Fruit fly (Drosophila melanogaster) whole organism, embryonic: ENCODE results near the gene Trm1.
A peak's percentile ranks its signal among the peaks of the same experiment; 100 is the strongest.

Experiments used
- CG1024 ChIP-seq: fragments of 200-800 bp; sonication (Bioruptor generic); IDR thresholded peaks from 2 replicates; pipeline ENCODE4 v1.3.6; 2022; ENCODE audit warnings: missing biosample characterization, missing genetic modification characterization
- CG10321 ChIP-seq: fragments of 200-800 bp; sonication (Bioruptor generic); IDR thresholded peaks from 2 replicates; pipeline ENCODE4 v1.3.6; 2022; ENCODE audit warnings: missing biosample characterization, missing genetic modification characterization
- CG10462 ChIP-seq: fragments of 200-800 bp; sonication (Bioruptor generic); optimal IDR thresholded peaks from 2 replicates; lab custom pipeline; 2016; ENCODE audit warnings: missing biosample characterization, missing genetic modification characterization
- CG11398 ChIP-seq: fragments of 200-800 bp; sonication (Bioruptor generic); optimal IDR thresholded peaks from 2 replicates; lab custom pipeline; 2016; ENCODE audit warnings: missing biosample characterization, missing genetic modification characterization
- CG12769 ChIP-seq: fragments of 200-800 bp; sonication (Bioruptor generic); optimal IDR thresholded peaks from 2 replicates; lab custom pipeline; 2019; ENCODE audit warnings: missing biosample characterization, mild to moderate bottlenecking, missing genetic modification characterization, moderate library complexity
- CG14965 ChIP-seq: fragments of 200-800 bp; sonication (Bioruptor generic); optimal IDR thresholded peaks from 2 replicates; lab custom pipeline; 2016; ENCODE audit warnings: missing biosample characterization, missing genetic modification characterization, borderline replicate concordance
- CG15073 ChIP-seq: fragments of 200-800 bp; sonication (Bioruptor generic); optimal IDR thresholded peaks from 2 replicates; lab custom pipeline; 2016; ENCODE audit warnings: missing biosample characterization, missing genetic modification characterization
- CG2120 ChIP-seq: fragments of 200-800 bp; sonication (Bioruptor generic); optimal IDR thresholded peaks from 3 replicates; lab custom pipeline; 2016; ENCODE audit warnings: missing biosample characterization, missing genetic modification characterization
- CG30403 ChIP-seq: fragments of 200-800 bp; sonication (Bioruptor generic); optimal IDR thresholded peaks from 3 replicates; lab custom pipeline; 2016; ENCODE audit warnings: missing biosample characterization, missing genetic modification characterization
- CG32532 ChIP-seq: fragments of 200-800 bp; sonication (Bioruptor generic); IDR thresholded peaks from 2 replicates; pipeline ENCODE4 v1.3.6; 2022; ENCODE audit warnings: missing biosample characterization, missing genetic modification characterization
- CG4360 ChIP-seq: fragments of 200-800 bp; sonication (Bioruptor generic); IDR thresholded peaks from 2 replicates; pipeline ENCODE4 v1.3.6; 2022; ENCODE audit warnings: missing biosample characterization, missing genetic modification characterization
- CG4820 ChIP-seq: fragments of 200-800 bp; sonication (Bioruptor generic); optimal IDR thresholded peaks from 3 replicates; lab custom pipeline; 2016; ENCODE audit warnings: missing biosample characterization, missing genetic modification characterization
- CG6175 ChIP-seq: fragments of 200-800 bp; sonication (Bioruptor generic); IDR thresholded peaks from 3 replicates; pipeline ENCODE4 v1.3.6; 2022; ENCODE audit warnings: missing biosample characterization, missing genetic modification characterization
- CG6272 ChIP-seq: fragments of 200-800 bp; sonication (Bioruptor generic); IDR thresholded peaks from 2 replicates; pipeline ENCODE4 v1.3.6; 2022; ENCODE audit warnings: missing biosample characterization, missing genetic modification characterization
- CG6813 ChIP-seq: fragments of 200-800 bp; sonication (Bioruptor generic); optimal IDR thresholded peaks from 2 replicates; lab custom pipeline; 2017; ENCODE audit warnings: missing biosample characterization, missing genetic modification characterization, mild to moderate bottlenecking, moderate library complexity, missing genetic modification reagents
- CG8089 ChIP-seq: fragments of 200-800 bp; sonication (Bioruptor generic); optimal IDR thresholded peaks from 3 replicates; lab custom pipeline; 2016; ENCODE audit warnings: missing biosample characterization, missing genetic modification characterization
- CG9797 ChIP-seq: fragments of 200-800 bp; sonication (Bioruptor generic); optimal IDR thresholded peaks from 3 replicates; lab custom pipeline; 2018; ENCODE audit warnings: missing biosample characterization, mild to moderate bottlenecking, missing genetic modification characterization
- Doc3 ChIP-seq: fragments of 200-800 bp; sonication (Bioruptor generic); IDR thresholded peaks from 3 replicates; pipeline ENCODE4 v1.3.6; 2022; ENCODE audit warnings: missing biosample characterization, missing genetic modification characterization; ENCODE audit not compliant: partially characterized antibody
- Fer1 ChIP-seq: fragments of 200-800 bp; sonication (Bioruptor generic); optimal IDR thresholded peaks from 2 replicates; lab custom pipeline; 2017; ENCODE audit warnings: missing biosample characterization, mild to moderate bottlenecking, missing genetic modification characterization
- MTF-1 ChIP-seq: fragments of 200-800 bp; sonication (Bioruptor generic); optimal IDR thresholded peaks from 2 replicates; lab custom pipeline; 2018; ENCODE audit warnings: missing biosample characterization, mild to moderate bottlenecking, missing genetic modification characterization, borderline replicate concordance
- Nf-YB ChIP-seq: fragments of 200-800 bp; sonication (Bioruptor generic); optimal IDR thresholded peaks from 3 replicates; lab custom pipeline; 2019; ENCODE audit warnings: missing biosample characterization, mild to moderate bottlenecking, missing genetic modification characterization, moderate library complexity
- Oaz ChIP-seq: fragments of 200-800 bp; sonication (Bioruptor generic); IDR thresholded peaks from 2 replicates; pipeline ENCODE4 v1.3.6; 2022; ENCODE audit warnings: missing biosample characterization, missing genetic modification characterization
- Ptx1 ChIP-seq: fragments of 200-800 bp; sonication (Bioruptor generic); IDR thresholded peaks from 2 replicates; pipeline ENCODE4 v1.3.6; 2022; ENCODE audit warnings: missing biosample characterization, missing genetic modification characterization
- Six4 ChIP-seq: fragments of 200-800 bp; sonication (Bioruptor generic); optimal IDR thresholded peaks from 2 replicates; lab custom pipeline; 2016; ENCODE audit warnings: missing biosample characterization, missing genetic modification characterization
- Stat92E ChIP-seq, 3 experiments: fragments of >200 bp in 2 of 3; fragments of 200-800 bp in 1 of 3; sonication (Bioruptor generic) in 1 of 3; optimal IDR thresholded peaks; 2 replicates each; lab custom pipeline; 2017 to 2019; ENCODE audit warnings: missing biosample characterization in 3 of 3, missing genetic modification characterization in 3 of 3, mild to moderate bottlenecking in 1 of 3, moderate library complexity in 1 of 3
- YL-1 ChIP-seq: fragments of 200-800 bp; sonication (Bioruptor generic); optimal IDR thresholded peaks from 3 replicates; lab custom pipeline; 2017; ENCODE audit warnings: missing biosample characterization, mild to moderate bottlenecking, missing genetic modification characterization
- ap ChIP-seq: fragments of 200-800 bp; sonication (Bioruptor generic); IDR thresholded peaks from 2 replicates; pipeline ENCODE4 v1.3.6; 2022; ENCODE audit warnings: missing biosample characterization, missing genetic modification characterization
- btn ChIP-seq: fragments of 200-800 bp; sonication (Bioruptor generic); optimal IDR thresholded peaks from 2 replicates; lab custom pipeline; 2016; ENCODE audit warnings: missing biosample characterization, missing genetic modification characterization
- chinmo ChIP-seq: fragments of 200-800 bp; sonication (Bioruptor generic); IDR thresholded peaks from 4 replicates; pipeline ENCODE4 v1.3.6; 2022; ENCODE audit warnings: missing biosample characterization, missing genetic modification characterization; ENCODE audit not compliant: partially characterized antibody
- crol ChIP-seq: fragments of 200-800 bp; sonication (Bioruptor generic); IDR thresholded peaks from 2 replicates; pipeline ENCODE4 v1.3.6; 2022; ENCODE audit warnings: missing biosample characterization, missing genetic modification characterization
- dpn ChIP-seq, 2 experiments: fragments of 200-800 bp; sonication (Bioruptor generic); optimal IDR thresholded peaks; 3 replicates each; lab custom pipeline; 2016; ENCODE audit warnings: missing biosample characterization in 2 of 2, missing genetic modification characterization in 2 of 2
- ems ChIP-seq: fragments of 200-800 bp; sonication (Bioruptor generic); optimal IDR thresholded peaks from 3 replicates; lab custom pipeline; 2016; ENCODE audit warnings: missing biosample characterization, missing genetic modification characterization
- eve ChIP-seq, 2 experiments: fragments of >200 bp; optimal IDR thresholded peaks; 2 replicates each; lab custom pipeline; 2017; ENCODE audit warnings: missing biosample characterization in 2 of 2, missing genetic modification characterization in 2 of 2
- fd96Cb ChIP-seq: fragments of 200-800 bp; sonication (Bioruptor generic); optimal IDR thresholded peaks from 2 replicates; lab custom pipeline; 2018; ENCODE audit warnings: missing biosample characterization, mild to moderate bottlenecking, missing genetic modification characterization, moderate library complexity
- fru ChIP-seq: fragments of >200 bp; optimal IDR thresholded peaks from 2 replicates; lab custom pipeline; 2017
- gce ChIP-seq: fragments of 200-800 bp; sonication (Bioruptor generic); IDR thresholded peaks from 3 replicates; pipeline ENCODE4 v1.3.6; 2022; ENCODE audit warnings: missing biosample characterization, missing genetic modification characterization
- gcm ChIP-seq: fragments of 200-800 bp; sonication (Bioruptor generic); optimal IDR thresholded peaks from 2 replicates; lab custom pipeline; 2019; ENCODE audit warnings: missing biosample characterization, mild to moderate bottlenecking, missing genetic modification characterization, moderate library complexity
- gcm2 ChIP-seq: fragments of 200-800 bp; sonication (Bioruptor generic); optimal IDR thresholded peaks from 2 replicates; lab custom pipeline; 2016; ENCODE audit warnings: missing biosample characterization, missing genetic modification characterization
- gem ChIP-seq: fragments of 200-800 bp; sonication (Bioruptor generic); optimal IDR thresholded peaks from 2 replicates; lab custom pipeline; 2019; ENCODE audit warnings: missing biosample characterization, mild to moderate bottlenecking, missing genetic modification characterization, moderate library complexity
- gsb-n ChIP-seq: fragments of 200-800 bp; sonication (Bioruptor generic); optimal IDR thresholded peaks from 3 replicates; lab custom pipeline; 2018; ENCODE audit warnings: missing biosample characterization, mild to moderate bottlenecking, missing genetic modification characterization
- nerfin-1 ChIP-seq: fragments of 200-800 bp; sonication (Bioruptor generic); optimal IDR thresholded peaks from 3 replicates; lab custom pipeline; 2019; ENCODE audit warnings: missing biosample characterization, mild to moderate bottlenecking, missing genetic modification characterization, moderate library complexity
- pan ChIP-seq, 4 experiments: fragments of >200 bp in 3 of 4; fragments of 200-800 bp in 1 of 4; sonication (Bioruptor generic) in 1 of 4; optimal IDR thresholded peaks in 3 of 4; IDR thresholded peaks in 1 of 4; 2 replicates each; pipeline versions ENCODE4 v1.3.6 to Lab custom; 2017 to 2022; ENCODE audit warnings: missing biosample characterization in 2 of 4, missing genetic modification characterization in 2 of 4, mixed read lengths in 1 of 4
- sob ChIP-seq: fragments of 200-800 bp; sonication (Bioruptor generic); IDR thresholded peaks from 2 replicates; pipeline ENCODE4 v1.3.6; 2022; ENCODE audit warnings: missing biosample characterization, missing genetic modification characterization
- stwl ChIP-seq: fragments of 200-800 bp; sonication (Bioruptor generic); optimal IDR thresholded peaks from 3 replicates; lab custom pipeline; 2018; ENCODE audit warnings: missing biosample characterization, mild to moderate bottlenecking, missing genetic modification characterization, moderate library complexity
- tin ChIP-seq: fragments of 200-800 bp; sonication (Bioruptor generic); optimal IDR thresholded peaks from 3 replicates; lab custom pipeline; 2016; ENCODE audit warnings: missing biosample characterization, missing genetic modification characterization
- toy ChIP-seq: fragments of 200-800 bp; sonication (Bioruptor generic); IDR thresholded peaks from 2 replicates; pipeline ENCODE4 v1.3.6; 2022; ENCODE audit warnings: missing biosample characterization, missing genetic modification characterization
- usp ChIP-seq: fragments of >200 bp; optimal IDR thresholded peaks from 2 replicates; lab custom pipeline; 2017; ENCODE audit warnings: missing biosample characterization, missing genetic modification characterization
- zfh2 ChIP-seq: fragments of 200-800 bp; sonication (Bioruptor generic); optimal IDR thresholded peaks from 2 replicates; lab custom pipeline; 2016; ENCODE audit warnings: missing biosample characterization, missing genetic modification characterization

Trm1 gene

dm6 chr2L:12433712-12434534 lies 6.1 kb downstream of the Trm1 start, which contains the start of gene eRF3 (continued):
- TF ChIP-seq CG15073 (GFP tag; lab: Kevin White, UChicago) (no peak), Fer1 (GFP tag; lab: Kevin White, UChicago) (peak; percentile 36), CG14965 (no peak), Six4 (GFP tag; lab: Kevin White, UChicago) (peak; percentile 72), fru (lab: Kevin White, UChicago) (no peak), Stat92E (GFP tag; optimal IDR thresholded peaks at IDR 0.05; lab: Kevin White, UChicago) (no peak), CG2120 (peak; percentile 58), Doc3 (GFP tag; lab: Robert Waterston, UW) (peak; percentile 35; the same call in 1 of the 3 replicates), btn (GFP tag; lab: Kevin White, UChicago) (no peak), gce (GFP tag; lab: Robert Waterston, UW) (0 out of 3 replicates have a peak, but pooled peaks have one; percentile 5), CG4820 (GFP tag; lab: Kevin White, UChicago) (peak; percentile 63), pan (optimal IDR thresholded peaks at IDR 0.05; lab: Kevin White, UChicago) (no peak), pan (GFP tag; optimal IDR thresholded peaks at IDR 0.05 in 1 of 2, IDR thresholded peaks at IDR 0.05 in 1 of 2) (peak in 1 of 2 experiments; percentile 83), CG8089 (GFP tag; lab: Kevin White, UChicago) (no peak), CG30403 (GFP tag; lab: Kevin White, UChicago) (peak; percentile 86), gcm (peak; percentile 54), eve (GFP tag; optimal IDR thresholded peaks at IDR 0.05; lab: Kevin White, UChicago) (no peak), CG10462 (peak; percentile 0), CG9797 (GFP tag; lab: Kevin White, UChicago) (no peak), Oaz (GFP tag; lab: Robert Waterston, UW) (0 out of 2 replicates have a peak, but pooled peaks have one; percentile 45), MTF-1 (GFP tag; lab: Kevin White, UChicago) (no peak), CG32532 (peak; percentile 82), sob (GFP tag; lab: Robert Waterston, UW) (peak; percentile 68; the same call in 1 of the 2 replicates), gcm2 (GFP tag; lab: Kevin White, UChicago) (no peak), gsb-n (tag; lab: Kevin White, UChicago) (peak; percentile 71), toy (no peak), Nf-YB (GFP tag; lab: Kevin White, UChicago) (peak; percentile 55)

dm6 chr2L:12434535-12434938 lies 6.7 kb downstream of the Trm1 start, which contains the start of gene SC35:
Gene SC35 (minus strand): TSS chr2L:12434665.
- TF ChIP-seq CG10321 (GFP tag; lab: Robert Waterston, UW) (no peak), ap (GFP tag; lab: Robert Waterston, UW) (no peak), fd96Cb (tag; lab: Kevin White, UChicago) (no peak), tin (GFP tag; lab: Kevin White, UChicago) (no peak), gem (no peak), zfh2 (GFP tag; lab: Kevin White, UChicago) (no peak), chinmo (GFP tag; lab: Robert Waterston, UW) (peak; percentile 79; the same call in 1 of the 4 replicates), gce (GFP tag; lab: Robert Waterston, UW) (0 out of 3 replicates have a peak, but pooled peaks have one; percentile 36), usp (no peak), nerfin-1 (tag; lab: Kevin White, UChicago) (no peak), CG1024 (no peak), ems (no peak), dpn (GFP tag; optimal IDR thresholded peaks at IDR 0.05; lab: Kevin White, UChicago) (no peak), CG6272 (GFP tag; lab: Robert Waterston, UW) (no peak), crol (GFP tag; lab: Robert Waterston, UW) (peak; percentile 95), CG9797 (GFP tag; lab: Kevin White, UChicago) (peak; percentile 19), CG4360 (GFP tag; lab: Robert Waterston, UW) (peak; percentile 61), YL-1 (GFP tag; lab: Kevin White, UChicago) (peak; percentile 75), Ptx1 (no peak), stwl (tag; lab: Kevin White, UChicago) (peak; percentile 4), CG12769 (peak; percentile 69), CG6813 (peak; percentile 21), CG6175 (GFP tag; lab: Robert Waterston, UW) (no peak), CG11398 (GFP tag; lab: Kevin White, UChicago) (no peak)
